Fruit fly (Drosophila melanogaster): Measurements from ENCODE around the gene Srp54k.

dm6 chr3L:5132966-5133365, 19.5 kb upstream of the Srp54k start, which contains the start of gene CG15213:
- TF ChIP-seq Hr51 (GFP tag; optimal IDR thresholded peaks at IDR 0.05) (no peak), Dip3 (GFP tag; optimal IDR thresholded peaks at IDR 0.05) (no peak), CG4360 (GFP tag; IDR thresholded peaks at IDR 0.05) (no peak), so (GFP tag; IDR thresholded peaks at IDR 0.05) (no peak), Atf-2 (GFP tag; optimal IDR thresholded peaks at IDR 0.05) (no peak)

Measured in whole organism, embryonic.